Fruit fly (Drosophila melanogaster) whole organism, embryonic: ENCODE measurements around the gene CG45002.

Source experiments
- Awh ChIP-seq: fragments of 200-800 bp; sonication (Bioruptor generic); IDR thresholded peaks from 2 replicates; pipeline ENCODE4, ENCODE4 v1.3.6; 2022; ENCODE audit warnings: missing biosample characterization, missing genetic modification characterization
- BtbVII ChIP-seq: fragments of 200-800 bp; sonication (Bioruptor generic); optimal IDR thresholded peaks from 3 replicates; lab custom pipeline; 2017; ENCODE audit warnings: missing biosample characterization, mild to moderate bottlenecking, missing genetic modification characterization
- CG11696 ChIP-seq: fragments of 200-800 bp; sonication (Bioruptor generic); IDR thresholded peaks from 2 replicates; pipeline ENCODE4 v1.3.6; 2022; ENCODE audit warnings: missing biosample characterization, missing genetic modification characterization
- CG1233 ChIP-seq: fragments of 200-800 bp; sonication (Bioruptor generic); optimal IDR thresholded peaks from 4 replicates; lab custom pipeline; 2018; ENCODE audit warnings: missing biosample characterization, mild to moderate bottlenecking, missing genetic modification characterization
- CG12744 ChIP-seq: fragments of 200-800 bp; sonication (Bioruptor generic); optimal IDR thresholded peaks from 2 replicates; lab custom pipeline; 2016; ENCODE audit warnings: missing biosample characterization, missing genetic modification characterization
- CG31365 ChIP-seq: fragments of 200-800 bp; sonication (Bioruptor generic); optimal IDR thresholded peaks from 2 replicates; lab custom pipeline; 2018; ENCODE audit warnings: missing biosample characterization, mild to moderate bottlenecking, missing genetic modification characterization
- CG3281 ChIP-seq: fragments of 200-800 bp; sonication (Bioruptor generic); optimal IDR thresholded peaks from 3 replicates; lab custom pipeline; 2017; ENCODE audit warnings: missing biosample characterization, mild to moderate bottlenecking, missing genetic modification characterization
- CG33213 ChIP-seq: fragments of 200-800 bp; sonication (Bioruptor generic); optimal IDR thresholded peaks from 3 replicates; lab custom pipeline; 2016; ENCODE audit warnings: missing biosample characterization, missing genetic modification characterization
- CG34422 ChIP-seq: fragments of 200-800 bp; sonication (Bioruptor generic); IDR thresholded peaks from 3 replicates; pipeline ENCODE4 v1.3.6; 2022; ENCODE audit warnings: missing biosample characterization, missing genetic modification characterization
- CG6254 ChIP-seq: fragments of 200-800 bp; sonication (Bioruptor generic); optimal IDR thresholded peaks from 3 replicates; lab custom pipeline; 2017; ENCODE audit warnings: mild to moderate bottlenecking, missing biosample characterization, missing genetic modification reagents, missing genetic modification characterization
- CG6654 ChIP-seq: fragments of 200-800 bp; sonication (Bioruptor generic); optimal IDR thresholded peaks from 2 replicates; lab custom pipeline; 2017; ENCODE audit warnings: missing biosample characterization, mild to moderate bottlenecking, missing genetic modification characterization
- CG7372 ChIP-seq: fragments of 200-800 bp; sonication (Bioruptor generic); IDR thresholded peaks from 2 replicates; pipeline ENCODE4 v1.3.6; 2022; ENCODE audit warnings: missing biosample characterization, missing genetic modification characterization
- CG7839 ChIP-seq: fragments of 200-800 bp; sonication (Bioruptor generic); optimal IDR thresholded peaks from 3 replicates; lab custom pipeline; 2018; ENCODE audit warnings: missing biosample characterization, mild to moderate bottlenecking, missing genetic modification characterization, moderate library complexity
- CG7928 ChIP-seq: fragments of 200-800 bp; sonication (Bioruptor generic); optimal IDR thresholded peaks from 2 replicates; lab custom pipeline; 2017; ENCODE audit warnings: missing biosample characterization, mild to moderate bottlenecking, missing genetic modification characterization
- CG8765 ChIP-seq: fragments of 200-800 bp; sonication (Bioruptor generic); IDR thresholded peaks from 2 replicates; pipeline ENCODE4 v1.3.6; 2022; ENCODE audit warnings: missing biosample characterization, missing genetic modification characterization
- CG8944 ChIP-seq: fragments of 200-800 bp; sonication (Bioruptor generic); optimal IDR thresholded peaks from 3 replicates; lab custom pipeline; 2016; ENCODE audit warnings: missing biosample characterization, missing genetic modification characterization
- Dbx ChIP-seq: fragments of 200-800 bp; sonication (Bioruptor generic); IDR thresholded peaks from 3 replicates; pipeline ENCODE4 v1.3.6; 2022; ENCODE audit warnings: missing biosample characterization, missing genetic modification characterization
- Dek ChIP-seq: fragments of 200-800 bp; sonication (Bioruptor generic); optimal IDR thresholded peaks from 3 replicates; lab custom pipeline; 2019; ENCODE audit warnings: missing biosample characterization, mild to moderate bottlenecking, missing genetic modification characterization, moderate library complexity
- H2.0 ChIP-seq: fragments of 200-800 bp; sonication (Bioruptor generic); IDR thresholded peaks from 2 replicates; pipeline ENCODE4 v1.3.6; 2022; ENCODE audit warnings: missing biosample characterization, missing genetic modification characterization
- HmgZ ChIP-seq: fragments of 200-800 bp; sonication (Bioruptor generic); optimal IDR thresholded peaks from 2 replicates; lab custom pipeline; 2018; ENCODE audit warnings: missing biosample characterization, mild to moderate bottlenecking, missing genetic modification characterization
- Kr ChIP-seq: fragments of 200-800 bp; sonication (Bioruptor generic); optimal IDR thresholded peaks from 2 replicates; lab custom pipeline; 2017; ENCODE audit warnings: missing biosample characterization, mild to moderate bottlenecking, missing genetic modification characterization
- MBD-R2 ChIP-seq: fragments of 200-800 bp; sonication (Bioruptor generic); IDR thresholded peaks from 2 replicates; pipeline ENCODE4 v1.3.6; 2022; ENCODE audit warnings: missing biosample characterization, missing genetic modification characterization
- Mrtf ChIP-seq: fragments of 200-800 bp; sonication (Bioruptor generic); IDR thresholded peaks from 3 replicates; pipeline ENCODE4 v1.3.6; 2022; ENCODE audit warnings: missing biosample characterization, missing genetic modification characterization
- NK7.1 ChIP-seq: fragments of 200-800 bp; sonication (Bioruptor generic); optimal IDR thresholded peaks from 3 replicates; lab custom pipeline; 2016; ENCODE audit warnings: missing biosample characterization, missing genetic modification characterization
- Neu2 ChIP-seq: fragments of 200-800 bp; sonication (Bioruptor generic); optimal IDR thresholded peaks from 3 replicates; lab custom pipeline; 2016; ENCODE audit warnings: missing biosample characterization, missing genetic modification characterization, borderline replicate concordance
- Oaz ChIP-seq: fragments of 200-800 bp; sonication (Bioruptor generic); IDR thresholded peaks from 2 replicates; pipeline ENCODE4 v1.3.6; 2022; ENCODE audit warnings: missing biosample characterization, missing genetic modification characterization
- Poxn ChIP-seq: fragments of 200-800 bp; sonication (Bioruptor generic); IDR thresholded peaks from 2 replicates; pipeline ENCODE4 v1.3.6; 2022; ENCODE audit warnings: missing biosample characterization, missing genetic modification characterization
- Six4 ChIP-seq: fragments of 200-800 bp; sonication (Bioruptor generic); optimal IDR thresholded peaks from 2 replicates; lab custom pipeline; 2016; ENCODE audit warnings: missing biosample characterization, missing genetic modification characterization
- abd-A ChIP-seq: fragments of 200-800 bp; sonication (Bioruptor generic); optimal IDR thresholded peaks from 3 replicates; lab custom pipeline; 2019; ENCODE audit warnings: missing biosample characterization, mild to moderate bottlenecking, missing genetic modification characterization, moderate library complexity
- bowl ChIP-seq: fragments of 200-800 bp; sonication (Bioruptor generic); IDR thresholded peaks from 2 replicates; pipeline ENCODE4 v1.3.6; 2022; ENCODE audit warnings: missing biosample characterization, missing genetic modification characterization
- btn ChIP-seq: fragments of 200-800 bp; sonication (Bioruptor generic); optimal IDR thresholded peaks from 2 replicates; lab custom pipeline; 2016; ENCODE audit warnings: missing biosample characterization, missing genetic modification characterization
- cad ChIP-seq: fragments of >200 bp; optimal IDR thresholded peaks from 2 replicates; lab custom pipeline; 2017; ENCODE audit warnings: missing biosample characterization, missing genetic modification characterization
- chif ChIP-seq, 2 experiments: fragments of 200-800 bp; sonication (Bioruptor generic); optimal IDR thresholded peaks; 3 replicates each; lab custom pipeline; 2016; ENCODE audit warnings: missing biosample characterization in 2 of 2, missing genetic modification characterization in 2 of 2
- chn ChIP-seq: fragments of 200-800 bp; sonication (Bioruptor generic); optimal IDR thresholded peaks from 2 replicates; lab custom pipeline; 2016; ENCODE audit warnings: missing biosample characterization, missing genetic modification characterization
- dan ChIP-seq: fragments of 200-800 bp; sonication (Bioruptor generic); IDR thresholded peaks from 2 replicates; pipeline ENCODE4 v1.3.6; 2022; ENCODE audit warnings: missing biosample characterization, missing genetic modification characterization
- en ChIP-seq: fragments of 200-800 bp; sonication (Bioruptor generic); optimal IDR thresholded peaks from 2 replicates; lab custom pipeline; 2016; ENCODE audit warnings: missing biosample characterization, missing genetic modification characterization
- ewg ChIP-seq: fragments of 200-800 bp; sonication (Bioruptor generic); optimal IDR thresholded peaks from 3 replicates; lab custom pipeline; 2017; ENCODE audit warnings: mild to moderate bottlenecking, missing biosample characterization, missing genetic modification reagents, missing genetic modification characterization
- gro ChIP-seq: fragments of 200-800 bp; sonication (Bioruptor generic); optimal IDR thresholded peaks from 2 replicates; lab custom pipeline; 2016; ENCODE audit warnings: missing biosample characterization, missing genetic modification characterization
- h ChIP-seq: fragments of >200 bp; optimal IDR thresholded peaks from 2 replicates; lab custom pipeline; 2017
- insv ChIP-seq, 2 experiments: fragments of 200-800 bp; sonication (Bioruptor generic); optimal IDR thresholded peaks; 3 replicates each; lab custom pipeline; 2016 to 2018; ENCODE audit warnings: missing biosample characterization in 2 of 2, missing genetic modification characterization in 2 of 2
- ken ChIP-seq: fragments of 200-800 bp; sonication (Bioruptor generic); IDR thresholded peaks from 3 replicates; pipeline ENCODE4 v1.3.6; 2022; ENCODE audit warnings: missing biosample characterization, missing genetic modification characterization
- nerfin-1 ChIP-seq: fragments of 200-800 bp; sonication (Bioruptor generic); optimal IDR thresholded peaks from 3 replicates; lab custom pipeline; 2019; ENCODE audit warnings: missing biosample characterization, mild to moderate bottlenecking, missing genetic modification characterization, moderate library complexity
- org-1 ChIP-seq: fragments of 200-800 bp; sonication (Bioruptor generic); optimal IDR thresholded peaks from 2 replicates; lab custom pipeline; 2017; ENCODE audit warnings: missing biosample characterization, missing genetic modification characterization
- pan ChIP-seq, 4 experiments: fragments of >200 bp in 3 of 4; fragments of 200-800 bp in 1 of 4; sonication (Bioruptor generic) in 1 of 4; optimal IDR thresholded peaks in 3 of 4; IDR thresholded peaks in 1 of 4; 2 replicates each; pipeline versions ENCODE4 v1.3.6 to Lab custom; 2017 to 2022; ENCODE audit warnings: missing biosample characterization in 2 of 4, missing genetic modification characterization in 2 of 4, mixed read lengths in 1 of 4
- pho ChIP-seq: fragments of 200-800 bp; sonication (Bioruptor generic); optimal IDR thresholded peaks from 2 replicates; lab custom pipeline; 2016; ENCODE audit warnings: missing biosample characterization, missing genetic modification characterization
- salm ChIP-seq: fragments of 200-800 bp; sonication (Bioruptor generic); optimal IDR thresholded peaks from 2 replicates; lab custom pipeline; 2018; ENCODE audit warnings: missing biosample characterization, mild to moderate bottlenecking, missing genetic modification characterization
- sug ChIP-seq: fragments of 200-800 bp; optimal IDR thresholded peaks from 2 replicates; lab custom pipeline; 2019; ENCODE audit warnings: missing biosample characterization, mild to moderate bottlenecking, missing genetic modification characterization, moderate library complexity
- tna ChIP-seq: fragments of 200-800 bp; sonication (Bioruptor generic); IDR thresholded peaks from 2 replicates; pipeline ENCODE4 v1.3.6; 2022; ENCODE audit warnings: missing biosample characterization, missing genetic modification characterization; ENCODE audit not compliant: partially characterized antibody
- tx ChIP-seq: fragments of 200-800 bp; sonication (Bioruptor generic); optimal IDR thresholded peaks from 2 replicates; lab custom pipeline; 2016; ENCODE audit warnings: missing biosample characterization, missing genetic modification characterization
- zen ChIP-seq: fragments of 200-800 bp; sonication (Bioruptor generic); optimal IDR thresholded peaks from 3 replicates; lab custom pipeline; 2018; ENCODE audit warnings: missing biosample characterization, mild to moderate bottlenecking, missing genetic modification characterization, moderate library complexity

Gene CG45002

DNA sequence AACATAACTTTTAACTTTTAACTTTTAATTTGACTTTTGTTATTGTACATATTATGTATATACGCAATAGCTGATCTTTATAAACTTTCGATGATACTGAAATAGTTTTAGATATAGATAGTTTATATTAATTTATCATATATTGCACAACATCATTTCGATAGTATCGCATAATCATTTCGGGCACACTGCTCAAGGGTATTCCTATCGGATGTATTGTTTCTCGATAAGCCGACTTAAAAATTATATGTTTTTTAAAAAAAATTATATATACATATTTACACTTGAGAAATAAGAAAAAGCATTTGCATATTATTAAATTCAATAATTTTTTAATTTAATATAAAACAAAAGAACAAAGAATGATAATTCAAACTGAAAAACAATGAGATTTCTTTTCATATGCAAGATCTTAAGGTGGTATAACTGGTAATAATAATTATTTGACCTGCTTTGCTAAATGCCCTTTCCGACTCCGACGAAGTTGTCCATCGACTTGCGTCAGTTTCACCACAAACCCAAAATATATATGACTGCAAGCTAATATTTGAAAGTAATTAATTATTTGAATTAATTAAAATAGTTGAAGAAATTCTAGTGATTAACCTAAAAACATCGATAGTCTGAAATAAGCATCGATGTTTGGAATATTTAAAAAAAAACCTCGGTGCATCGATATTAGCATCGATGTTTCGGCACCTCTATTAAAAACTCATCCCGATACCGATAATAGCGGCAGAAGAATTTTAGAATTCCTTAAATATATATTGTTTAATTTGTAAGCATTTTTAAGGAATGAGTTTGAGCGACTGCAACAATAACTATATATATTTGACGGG lies 11.8 kb upstream of the CG45002 start, which contains the start of gene CG4949 (continued):
- no peak for TF ChIP-seq CG33213
- TF ChIP-seq Dbx (GFP tag; lab: Robert Waterston, UW), result no peak
- no peak for TF ChIP-seq en (GFP tag; lab: Kevin White, UChicago)
- TF ChIP-seq NK7.1 (GFP tag; lab: Kevin White, UChicago), result no peak
- no peak for TF ChIP-seq Mrtf
- no peak for TF ChIP-seq Awh (GFP tag; lab: Robert Waterston, UW)
- TF ChIP-seq CG7839 (tag; lab: Kevin White, UChicago), result no peak
- no peak for TF ChIP-seq Neu2 (GFP tag; lab: Kevin White, UChicago)
- no peak for TF ChIP-seq Dek (tag; lab: Kevin White, UChicago)
- TF ChIP-seq CG3281 (GFP tag; lab: Kevin White, UChicago), result no peak
- no peak for TF ChIP-seq CG7372 (GFP tag; lab: Robert Waterston, UW)
- TF ChIP-seq chn, result no peak
- no peak for TF ChIP-seq ewg
- TF ChIP-seq nerfin-1 (tag; lab: Kevin White, UChicago), result no peak
- TF ChIP-seq CG8944 (GFP tag; lab: Kevin White, UChicago), result no peak
- no peak for TF ChIP-seq CG1233 (GFP tag; lab: Kevin White, UChicago)
- no peak for TF ChIP-seq CG7928
- no peak for TF ChIP-seq HmgZ
- TF ChIP-seq h (lab: Kevin White, UChicago), result no peak
- TF ChIP-seq CG11696 (GFP tag; lab: Robert Waterston, UW), result no peak
- TF ChIP-seq gro (GFP tag; lab: Kevin White, UChicago), result no peak
- TF ChIP-seq chif (GFP tag; optimal IDR thresholded peaks at IDR 0.05; lab: Kevin White, UChicago), result no peak
- TF ChIP-seq Poxn, result no peak
- TF ChIP-seq CG6654 (GFP tag; lab: Kevin White, UChicago), result no peak
- no peak for TF ChIP-seq Kr (GFP tag; lab: Kevin White, UChicago)
- no peak for TF ChIP-seq org-1 (GFP tag; lab: Kevin White, UChicago)
- TF ChIP-seq MBD-R2 (GFP tag; lab: Robert Waterston, UW), result peak; percentile 32; the same call in 1 of the 2 replicates
- TF ChIP-seq CG34422 (GFP tag; lab: Robert Waterston, UW), result no peak
- no peak for TF ChIP-seq insv (GFP tag; optimal IDR thresholded peaks at IDR 0.05; lab: Kevin White, UChicago)
- TF ChIP-seq H2.0 (GFP tag; lab: Robert Waterston, UW), result no peak
- TF ChIP-seq Six4, result no peak
- no peak for TF ChIP-seq btn (GFP tag; lab: Kevin White, UChicago)
- no peak for TF ChIP-seq CG31365
- TF ChIP-seq abd-A (tag; lab: Kevin White, UChicago), result no peak
- TF ChIP-seq pho (GFP tag; lab: Kevin White, UChicago), result no peak
- no peak for TF ChIP-seq tx (GFP tag; lab: Kevin White, UChicago)
- TF ChIP-seq CG8765, result no peak
- TF ChIP-seq ken, result no peak
- no peak for TF ChIP-seq pan (optimal IDR thresholded peaks at IDR 0.05; lab: Kevin White, UChicago)
- peak in 1 of 2 experiments; percentile 18 for TF ChIP-seq pan (GFP tag; optimal IDR thresholded peaks at IDR 0.05 in 1 of 2, IDR thresholded peaks at IDR 0.05 in 1 of 2)
- TF ChIP-seq BtbVII (GFP tag; lab: Kevin White, UChicago), result no peak
- no peak for TF ChIP-seq CG12744 (GFP tag; lab: Kevin White, UChicago)
- no peak for TF ChIP-seq dan (GFP tag; lab: Robert Waterston, UW)
- TF ChIP-seq bowl (GFP tag; lab: Robert Waterston, UW), result no peak
- TF ChIP-seq salm (tag; lab: Kevin White, UChicago), result no peak
- no peak for TF ChIP-seq CG6254 (GFP tag; lab: Kevin White, UChicago)
- TF ChIP-seq Oaz (GFP tag; lab: Robert Waterston, UW), result no peak
- no peak for TF ChIP-seq sug
- TF ChIP-seq cad (GFP tag; lab: Kevin White, UChicago), result no peak
- no peak for TF ChIP-seq zen (tag; lab: Kevin White, UChicago)
- peak; percentile 90 for TF ChIP-seq tna
